Worm (Caenorhabditis elegans) whole organism, early embryonic: ENCODE measurements around the gene K03H1.12.

Experiments
- B0310.2 ChIP-seq: sonication (generic microtip); optimal IDR thresholded peaks from 2 replicates; lab custom pipeline; 2016; ENCODE audit warnings: mild to moderate bottlenecking, missing genetic modification characterization, missing compliant biosample characterization
- F13C5.2 ChIP-seq: sonication (generic microtip); optimal IDR thresholded peaks from 2 replicates; lab custom pipeline; 2017; ENCODE audit warnings: mild to moderate bottlenecking, missing genetic modification characterization, inconsistent platforms, missing compliant biosample characterization
- aly-1 ChIP-seq: sonication (generic microtip); optimal IDR thresholded peaks from 2 replicates; lab custom pipeline; 2016; ENCODE audit warnings: missing genetic modification characterization, missing compliant biosample characterization
- ama-1 ChIP-seq: fragments of 150-350 bp; optimal IDR thresholded peaks from 2 replicates; lab custom pipeline; 2014
- ceh-13 ChIP-seq: fragments of 200-800 bp; sonication (Bioruptor generic); optimal IDR thresholded peaks from 2 replicates; lab custom pipeline; 2018; ENCODE audit warnings: mild to moderate bottlenecking, missing genetic modification characterization, missing compliant biosample characterization
- ceh-36 ChIP-seq: sonication (generic microtip); optimal IDR thresholded peaks from 2 replicates; lab custom pipeline; 2016; ENCODE audit warnings: missing genetic modification characterization, inconsistent platforms, missing compliant biosample characterization
- ets-7 ChIP-seq: sonication (generic microtip); optimal IDR thresholded peaks from 2 replicates; lab custom pipeline; 2016; ENCODE audit warnings: missing genotype, missing genetic modification characterization, missing compliant biosample characterization
- flt-1 ChIP-seq: fragments of 200-800 bp; sonication (Bioruptor generic); IDR thresholded peaks from 2 replicates; pipeline ENCODE4 v1.3.6; 2022; ENCODE audit warnings: missing genetic modification characterization, missing compliant biosample characterization
- hmbx-1 ChIP-seq: sonication (generic microtip); optimal IDR thresholded peaks from 2 replicates; lab custom pipeline; 2016; ENCODE audit warnings: mild to moderate bottlenecking, missing genetic modification characterization, missing compliant biosample characterization
- hmg-4 ChIP-seq: fragments of 200-800 bp; sonication (Bioruptor generic); optimal IDR thresholded peaks from 2 replicates; lab custom pipeline; 2018; ENCODE audit warnings: mild to moderate bottlenecking, missing genetic modification characterization, missing compliant biosample characterization
- hnd-1 ChIP-seq: sonication (generic microtip); optimal IDR thresholded peaks from 2 replicates; lab custom pipeline; 2016; ENCODE audit warnings: missing genetic modification characterization, missing compliant biosample characterization
- pes-1 ChIP-seq: fragments of 200-800 bp; sonication (Bioruptor generic); IDR thresholded peaks from 2 replicates; pipeline ENCODE4 v1.3.6; 2022; ENCODE audit warnings: missing genetic modification reagents, missing genetic modification characterization, missing compliant biosample characterization
- scrt-1 ChIP-seq: fragments of 200-800 bp; sonication (Bioruptor generic); IDR thresholded peaks from 2 replicates; pipeline ENCODE4 v1.3.6; 2022; ENCODE audit warnings: missing genetic modification characterization, missing compliant biosample characterization
- sea-1 ChIP-seq: fragments of 200-800 bp; sonication (Bioruptor generic); conservative IDR thresholded peaks from 2 replicates; pipeline ENCODE4 v1.3.6; 2022; ENCODE audit warnings: missing genetic modification characterization, missing compliant biosample characterization
- tbx-11 ChIP-seq: fragments of 200-800 bp; sonication (Bioruptor generic); IDR thresholded peaks from 2 replicates; pipeline ENCODE4 v1.3.6; 2022; ENCODE audit warnings: missing genetic modification characterization, missing compliant biosample characterization
- tbx-37 ChIP-seq: fragments of 200-800 bp; sonication (Bioruptor generic); conservative IDR thresholded peaks from 2 replicates; pipeline ENCODE4 v1.3.6; 2022; ENCODE audit warnings: missing genetic modification reagents, missing genetic modification characterization, missing compliant biosample characterization
- tra-4 ChIP-seq: sonication (generic microtip); optimal IDR thresholded peaks from 2 replicates; lab custom pipeline; 2017; ENCODE audit warnings: missing genetic modification characterization, missing compliant biosample characterization

Gene K03H1.12

DNA sequence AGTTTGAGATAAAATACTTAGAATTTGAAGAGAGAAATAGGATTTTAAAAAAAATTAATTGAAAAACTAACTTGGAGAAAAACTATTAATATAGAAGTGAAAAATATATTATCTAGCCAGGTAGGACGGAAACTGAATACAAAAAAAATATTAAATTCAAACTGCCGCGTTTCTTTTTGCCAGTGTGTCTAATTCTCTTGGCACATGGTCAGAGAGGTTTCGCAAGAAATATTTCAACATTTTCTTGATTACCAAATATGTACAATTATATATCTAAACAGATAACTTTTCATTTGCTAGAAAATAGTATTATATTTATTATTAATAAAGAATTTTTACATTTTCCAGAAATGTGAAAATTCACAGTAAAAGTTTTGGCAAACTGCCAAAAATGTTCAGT, 28.9 kb upstream of the K03H1.12 start:
- TF ChIP-seq flt-1 (GFP tag; lab: Robert Waterston, UW) (no peak), F13C5.2 (tag; lab: Kevin White, UChicago) (no peak), hmbx-1 (tag; lab: Kevin White, UChicago) (no peak), scrt-1 (GFP tag; lab: Robert Waterston, UW) (no peak), ama-1 (lab: Kevin White, UChicago) (no peak), ceh-36 (tag; lab: Kevin White, UChicago) (no peak)

DNA sequence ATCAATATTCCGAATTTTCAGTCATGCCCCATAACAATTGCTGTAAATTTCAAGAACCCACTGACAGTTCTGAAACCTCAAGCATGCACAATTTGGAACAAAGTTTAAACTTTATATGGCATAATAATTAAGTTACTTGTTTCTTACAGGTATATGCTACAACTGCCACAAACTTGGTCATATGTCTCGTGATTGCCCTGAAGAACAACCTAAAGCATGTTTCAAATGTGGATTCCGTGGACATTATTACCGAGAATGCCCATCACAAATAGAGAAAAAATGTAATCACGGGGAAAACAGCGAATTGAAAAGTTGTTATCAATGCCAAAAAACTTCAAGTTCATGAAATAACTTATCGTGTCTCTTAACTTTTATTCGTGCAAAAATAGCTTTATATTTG, 28.4 kb upstream of the K03H1.12 start:
- TF ChIP-seq pes-1 (GFP tag; lab: Robert Waterston, UW), result no peak
- TF ChIP-seq sea-1 (GFP tag; lab: Robert Waterston, UW), result no peak
- TF ChIP-seq ets-7, result no peak
- TF ChIP-seq hmg-4 (GFP tag; lab: Kevin White, UChicago), result no peak

DNA sequence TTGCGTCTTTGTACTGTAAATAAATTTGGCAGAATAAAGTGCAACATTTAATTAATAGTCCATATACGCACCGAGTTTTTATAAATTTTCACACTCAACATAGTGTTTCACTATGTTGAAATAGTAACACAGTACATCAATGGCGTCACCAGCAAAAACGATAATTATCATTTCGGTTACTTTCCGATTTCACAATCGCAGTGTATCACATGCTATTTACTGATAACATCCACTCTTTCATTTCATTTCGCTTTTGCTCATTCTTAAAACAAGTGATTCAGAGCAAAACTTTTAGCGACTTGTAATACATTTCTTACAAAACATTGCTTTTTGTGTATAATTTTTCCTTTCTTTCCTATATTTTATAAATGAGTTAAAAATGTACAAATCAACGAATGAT, 27.7 kb upstream of the K03H1.12 start, which contains the start of gene cbp-3:
cbp-3 (plus strand) TSS at position 272 of the 400 bp plus-strand sequence.
- TF ChIP-seq sea-1 (GFP tag; lab: Robert Waterston, UW), result no peak

DNA sequence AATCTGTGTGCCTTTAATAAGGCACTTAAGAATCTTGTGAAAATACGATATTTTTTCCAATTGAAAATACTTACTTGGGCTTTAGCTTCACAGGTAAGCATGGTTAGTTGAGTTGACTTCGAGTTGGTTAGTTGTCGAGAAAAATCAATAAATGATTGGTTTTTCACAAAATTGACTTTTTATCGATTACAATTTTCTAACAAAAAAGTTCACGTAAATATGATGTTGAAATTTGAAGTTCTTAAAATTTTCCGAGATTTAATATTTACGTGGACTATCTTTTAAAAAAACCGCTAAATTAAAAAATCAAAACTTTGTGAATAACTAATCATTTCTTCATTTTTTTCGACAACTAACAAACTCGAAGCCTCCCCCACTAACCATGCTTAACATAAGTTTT, 20.7 kb upstream of the K03H1.12 start, which contains the start of gene F40F12.3:
F40F12.3 (minus strand) TSS at position 101 of the 400 bp plus-strand sequence.
- TF ChIP-seq tbx-11 (GFP tag; lab: Robert Waterston, UW), result no peak
- TF ChIP-seq scrt-1 (GFP tag; lab: Robert Waterston, UW), result no peak
- no peak for TF ChIP-seq flt-1 (GFP tag; lab: Robert Waterston, UW)
- TF ChIP-seq ceh-36 (tag; lab: Kevin White, UChicago), result no peak
- no peak for TF ChIP-seq sea-1 (GFP tag; lab: Robert Waterston, UW)
- TF ChIP-seq F13C5.2 (tag; lab: Kevin White, UChicago), result no peak
- TF ChIP-seq tra-4 (tag; lab: Kevin White, UChicago), result no peak
- TF ChIP-seq aly-1 (tag; lab: Kevin White, UChicago), result no peak
- no peak for TF ChIP-seq hnd-1 (tag; lab: Kevin White, UChicago)
- no peak for TF ChIP-seq ets-7

DNA sequence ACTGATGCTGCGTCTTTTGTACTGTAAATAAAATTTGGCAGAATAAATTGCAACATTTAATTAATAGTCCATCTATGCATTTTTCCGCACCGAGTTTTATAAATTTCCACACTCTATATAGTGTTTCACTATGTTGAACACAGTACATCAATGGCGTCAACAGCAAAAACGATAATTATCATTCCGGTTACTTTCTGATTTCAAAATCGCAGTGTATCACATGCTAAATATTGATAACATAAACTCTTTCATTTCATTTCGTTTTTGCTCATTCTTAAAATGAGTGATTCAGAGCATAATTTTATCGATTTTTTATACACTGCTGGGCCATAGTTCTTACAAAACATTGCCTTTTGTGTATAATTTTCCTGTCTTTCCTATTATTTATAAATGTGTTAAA, 19.1 kb upstream of the K03H1.12 start:
- TF ChIP-seq hnd-1 (tag; lab: Kevin White, UChicago) (no peak), flt-1 (GFP tag; lab: Robert Waterston, UW) (no peak), hmg-4 (GFP tag; lab: Kevin White, UChicago) (no peak)

ce11 chrIII:9922874-9923273, 18.6 kb upstream of the K03H1.12 start, which contains the start of gene cbp-2:
Gene cbp-2, plus strand, starts transcription at chrIII:9923174.
- TF ChIP-seq tbx-37, result no peak
- no peak for TF ChIP-seq aly-1 (tag; lab: Kevin White, UChicago)
- TF ChIP-seq ceh-36 (tag; lab: Kevin White, UChicago), result no peak
- TF ChIP-seq hnd-1 (tag; lab: Kevin White, UChicago), result no peak
- no peak for TF ChIP-seq tra-4 (tag; lab: Kevin White, UChicago)
- TF ChIP-seq sea-1 (GFP tag; lab: Robert Waterston, UW), result no peak
- no peak for TF ChIP-seq B0310.2 (tag; lab: Kevin White, UChicago)

DNA sequence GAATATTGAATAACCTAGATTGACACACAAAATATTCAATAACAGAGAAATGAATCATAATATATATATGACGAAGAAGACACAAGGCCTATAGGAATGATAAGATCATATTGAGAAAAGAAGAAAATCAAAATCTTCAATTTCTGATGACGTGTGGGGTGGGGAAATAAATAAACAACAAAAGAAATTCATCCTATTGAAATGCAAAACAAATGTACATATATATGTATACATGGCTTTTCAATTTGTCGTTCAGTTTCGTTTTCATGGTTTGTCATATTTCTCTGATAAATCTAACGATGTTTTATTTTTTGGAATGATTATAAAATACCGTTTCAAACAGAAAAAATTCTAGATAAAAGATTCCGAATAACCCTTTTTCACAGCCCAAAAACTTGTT, 14.8 kb upstream of the K03H1.12 start, which contains the start of gene ttr-3:
ttr-3 (minus strand) TSS at position 101 of the 400 bp plus-strand sequence.
- no peak for TF ChIP-seq ama-1 (lab: Kevin White, UChicago)
- no peak for TF ChIP-seq pes-1 (GFP tag; lab: Robert Waterston, UW)
- TF ChIP-seq tra-4 (tag; lab: Kevin White, UChicago), result no peak
- no peak for TF ChIP-seq tbx-37
- TF ChIP-seq B0310.2 (tag; lab: Kevin White, UChicago), result no peak
- no peak for TF ChIP-seq aly-1 (tag; lab: Kevin White, UChicago)
- TF ChIP-seq F13C5.2 (tag; lab: Kevin White, UChicago), result no peak
- no peak for TF ChIP-seq flt-1 (GFP tag; lab: Robert Waterston, UW)
- TF ChIP-seq hmbx-1 (tag; lab: Kevin White, UChicago), result no peak
- TF ChIP-seq scrt-1 (GFP tag; lab: Robert Waterston, UW), result no peak
- TF ChIP-seq ceh-36 (tag; lab: Kevin White, UChicago), result no peak

- TF ChIP-seq hmg-4 (GFP tag; lab: Kevin White, UChicago), result no peak
- no peak for TF ChIP-seq ama-1 (lab: Kevin White, UChicago)
- no peak for TF ChIP-seq pes-1 (GFP tag; lab: Robert Waterston, UW)
- no peak for TF ChIP-seq scrt-1 (GFP tag; lab: Robert Waterston, UW)
- no peak for TF ChIP-seq sea-1 (GFP tag; lab: Robert Waterston, UW)
- TF ChIP-seq ceh-36 (tag; lab: Kevin White, UChicago), result no peak
- TF ChIP-seq ceh-13, result no peak
- TF ChIP-seq ets-7, result no peak
- no peak for TF ChIP-seq F13C5.2 (tag; lab: Kevin White, UChicago)
- TF ChIP-seq hnd-1 (tag; lab: Kevin White, UChicago), result no peak
- no peak for TF ChIP-seq B0310.2 (tag; lab: Kevin White, UChicago)
- no peak for TF ChIP-seq tbx-37
- no peak for TF ChIP-seq tbx-11 (GFP tag; lab: Robert Waterston, UW)
- no peak for TF ChIP-seq flt-1 (GFP tag; lab: Robert Waterston, UW)
- TF ChIP-seq tra-4 (tag; lab: Kevin White, UChicago), result no peak
- no peak for TF ChIP-seq aly-1 (tag; lab: Kevin White, UChicago)
- TF ChIP-seq hmbx-1 (tag; lab: Kevin White, UChicago), result no peak
Measured at ce11 chrIII:9927378-9927777, 14.0 kb upstream of the K03H1.12 start, which contains the start of gene ttr-2. Gene ttr-2, plus strand, starts transcription at chrIII:9927769.
